Worm (Caenorhabditis elegans) whole organism, young adult: ENCODE results near the gene spe-51.

Experiments
- B0261.1 ChIP-seq: sonication (generic microtip); optimal IDR thresholded peaks from 2 replicates; lab custom pipeline; 2016; ENCODE audit warnings: mild to moderate bottlenecking, missing genetic modification characterization, moderate library complexity, missing compliant biosample characterization
- C06A6.2 ChIP-seq: fragments of 200-800 bp; sonication (Bioruptor generic); conservative IDR thresholded peaks from 2 replicates; pipeline ENCODE4 v1.3.6; 2022; ENCODE audit warnings: missing genetic modification characterization, missing compliant biosample characterization
- C17E4.6 ChIP-seq: fragments of 200-800 bp; sonication (Bioruptor generic); IDR thresholded peaks from 2 replicates; pipeline ENCODE4 v1.3.6; 2022; ENCODE audit warnings: missing genetic modification reagents, missing genetic modification characterization, missing compliant biosample characterization
- D2030.7 ChIP-seq: fragments of 200-800 bp; sonication (Bioruptor generic); IDR thresholded peaks from 2 replicates; pipeline ENCODE4 v1.3.6; 2022; ENCODE audit warnings: missing genetic modification reagents, missing genetic modification characterization, missing compliant biosample characterization
- F10E7.11 ChIP-seq: sonication (generic microtip); optimal IDR thresholded peaks from 2 replicates; lab custom pipeline; 2017; ENCODE audit warnings: mild to moderate bottlenecking, missing genetic modification characterization, moderate library complexity, missing compliant biosample characterization
- F22D6.2 ChIP-seq: sonication (generic microtip); optimal IDR thresholded peaks from 2 replicates; lab custom pipeline; 2016; ENCODE audit warnings: mild to moderate bottlenecking, missing genetic modification characterization, missing compliant biosample characterization
- F33H1.4 ChIP-seq: fragments of 200-800 bp; sonication (Bioruptor generic); IDR thresholded peaks from 2 replicates; pipeline ENCODE4 v1.3.6; 2022; ENCODE audit warnings: missing genetic modification reagents, missing genetic modification characterization, missing compliant biosample characterization
- F37B4.10 ChIP-seq: fragments of 200-800 bp; sonication (Bioruptor generic); IDR thresholded peaks from 2 replicates; pipeline ENCODE4 v1.3.6; 2022; ENCODE audit warnings: missing genetic modification characterization, missing compliant biosample characterization
- F57C9.4 ChIP-seq: sonication (generic microtip); optimal IDR thresholded peaks from 2 replicates; lab custom pipeline; 2017; ENCODE audit warnings: mild to moderate bottlenecking, missing genetic modification characterization, missing compliant biosample characterization
- K12H6.12 ChIP-seq: fragments of 200-800 bp; sonication (Bioruptor generic); optimal IDR thresholded peaks from 2 replicates; lab custom pipeline; 2018; ENCODE audit warnings: mild to moderate bottlenecking, missing genetic modification characterization, missing compliant biosample characterization
- T07F8.4 ChIP-seq: sonication (generic microtip); optimal IDR thresholded peaks from 2 replicates; lab custom pipeline; 2016; ENCODE audit warnings: mild to moderate bottlenecking, missing genetic modification characterization, moderate library complexity, missing compliant biosample characterization
- Y53F4B.3 ChIP-seq: fragments of 200-800 bp; sonication (Bioruptor generic); IDR thresholded peaks from 2 replicates; pipeline ENCODE4 v1.3.6; 2022; ENCODE audit warnings: missing genetic modification reagents, missing genetic modification characterization, missing compliant biosample characterization
- ZK185.1 ChIP-seq: sonication (generic microtip); optimal IDR thresholded peaks from 2 replicates; lab custom pipeline; 2016; ENCODE audit warnings: mild to moderate bottlenecking, missing genetic modification characterization, missing compliant biosample characterization; ENCODE audit not compliant: poor library complexity, severe bottlenecking
- atf-7 ChIP-seq: sonication (generic microtip); optimal IDR thresholded peaks from 2 replicates; lab custom pipeline; 2017; ENCODE audit warnings: mild to moderate bottlenecking, missing genetic modification characterization, missing compliant biosample characterization
- attf-5 ChIP-seq: fragments of 200-800 bp; sonication (Bioruptor generic); optimal IDR thresholded peaks from 2 replicates; lab custom pipeline; 2018; ENCODE audit warnings: mild to moderate bottlenecking, missing genetic modification characterization, missing compliant biosample characterization
- cebp-1 ChIP-seq, 2 experiments: fragments of 200-800 bp in 1 of 2; sonication (Bioruptor generic) in 1 of 2; sonication (generic microtip) in 1 of 2; IDR thresholded peaks in 1 of 2; optimal IDR thresholded peaks in 1 of 2; 2 replicates each; pipeline versions ENCODE4 v1.3.6 to Lab custom; 2017 to 2022; ENCODE audit warnings: missing compliant biosample characterization in 2 of 2, missing genetic modification characterization in 2 of 2, mild to moderate bottlenecking in 1 of 2, missing genetic modification reagents in 1 of 2, moderate library complexity in 1 of 2
- ceh-100 ChIP-seq: fragments of 200-800 bp; sonication (Bioruptor generic); IDR thresholded peaks from 2 replicates; pipeline ENCODE4 v1.3.6; 2022; ENCODE audit warnings: missing genetic modification reagents, missing genetic modification characterization, missing compliant biosample characterization
- dpl-1 ChIP-seq: fragments of 150-350 bp; optimal IDR thresholded peaks from 2 replicates; lab custom pipeline; 2014; ENCODE audit warnings: missing biosample characterization, missing genetic modification reagents, missing genetic modification characterization
- egrh-3 ChIP-seq: fragments of 200-800 bp; sonication (Bioruptor generic); IDR thresholded peaks from 2 replicates; pipeline ENCODE4 v1.3.6; 2022; ENCODE audit warnings: missing genetic modification reagents, missing genetic modification characterization, missing compliant biosample characterization
- ekl-4 ChIP-seq: fragments of 200-800 bp; sonication (Bioruptor generic); IDR thresholded peaks from 2 replicates; pipeline ENCODE4 v1.3.6; 2022; ENCODE audit warnings: missing genetic modification reagents, missing genetic modification characterization, missing compliant biosample characterization
- ets-4 ChIP-seq: fragments of 200-800 bp; sonication (Bioruptor generic); optimal IDR thresholded peaks from 2 replicates; lab custom pipeline; 2018; ENCODE audit warnings: mild to moderate bottlenecking, missing genetic modification characterization, missing compliant biosample characterization
- fkh-3 ChIP-seq: sonication (generic microtip); optimal IDR thresholded peaks from 2 replicates; lab custom pipeline; 2016; ENCODE audit warnings: mild to moderate bottlenecking, missing genetic modification characterization, missing compliant biosample characterization
- gei-17 ChIP-seq: fragments of 200-800 bp; sonication (Bioruptor generic); optimal IDR thresholded peaks from 2 replicates; lab custom pipeline; 2018; ENCODE audit warnings: mild to moderate bottlenecking, missing genetic modification characterization, missing compliant biosample characterization
- him-1 ChIP-seq: sonication (generic microtip); optimal IDR thresholded peaks from 2 replicates; lab custom pipeline; 2016; ENCODE audit warnings: missing genotype, missing genetic modification reagents, missing genetic modification characterization, missing compliant biosample characterization
- hlh-12 ChIP-seq: sonication (generic microtip); optimal IDR thresholded peaks from 2 replicates; lab custom pipeline; 2016; ENCODE audit warnings: missing genetic modification characterization, missing compliant biosample characterization
- hrde-1 ChIP-seq: sonication (generic microtip); optimal IDR thresholded peaks from 2 replicates; lab custom pipeline; 2016; ENCODE audit warnings: missing genetic modification characterization, mild to moderate bottlenecking, missing compliant biosample characterization, moderate library complexity, missing genotype, missing genetic modification reagents, borderline replicate concordance
- hsf-1 ChIP-seq: fragments of 200-800 bp; sonication (Bioruptor generic); IDR thresholded peaks from 2 replicates; pipeline ENCODE4 v1.3.6; 2022; ENCODE audit warnings: missing genetic modification reagents, missing genetic modification characterization, missing compliant biosample characterization
- let-526 ChIP-seq: fragments of 200-800 bp; sonication (Bioruptor generic); IDR thresholded peaks from 2 replicates; pipeline ENCODE4 v1.3.6; 2022; ENCODE audit warnings: missing genetic modification reagents, missing genetic modification characterization, missing compliant biosample characterization
- let-607 ChIP-seq, 2 experiments: fragments of 200-800 bp in 1 of 2; sonication (Bioruptor generic) in 1 of 2; sonication (generic microtip) in 1 of 2; optimal IDR thresholded peaks; 2 replicates each; lab custom pipeline; 2016 to 2018; ENCODE audit warnings: mild to moderate bottlenecking in 2 of 2, missing compliant biosample characterization in 2 of 2, missing genetic modification characterization in 2 of 2, moderate library complexity in 2 of 2, missing genotype in 1 of 2
- lin-54 ChIP-seq: fragments of 200-800 bp; sonication (Bioruptor generic); optimal IDR thresholded peaks from 2 replicates; lab custom pipeline; 2018; ENCODE audit warnings: mild to moderate bottlenecking, missing genetic modification characterization, missing compliant biosample characterization
- lir-1 ChIP-seq: fragments of 200-800 bp; sonication (Bioruptor generic); conservative IDR thresholded peaks from 2 replicates; pipeline ENCODE4 v1.3.6; 2022; ENCODE audit warnings: missing genetic modification reagents, missing genetic modification characterization, missing compliant biosample characterization
- madf-10 ChIP-seq: sonication (generic microtip); optimal IDR thresholded peaks from 2 replicates; lab custom pipeline; 2016; ENCODE audit warnings: mild to moderate bottlenecking, missing genetic modification characterization, missing compliant biosample characterization
- mcd-1 ChIP-seq: fragments of 200-800 bp; sonication (Bioruptor generic); IDR thresholded peaks from 2 replicates; pipeline ENCODE4 v1.3.6; 2022; ENCODE audit warnings: missing genetic modification reagents, missing genetic modification characterization, missing compliant biosample characterization
- mel-28 ChIP-seq: sonication (generic microtip); optimal IDR thresholded peaks from 2 replicates; lab custom pipeline; 2016; ENCODE audit warnings: borderline replicate concordance, mild to moderate bottlenecking, missing genetic modification characterization, missing compliant biosample characterization
- mxl-1 ChIP-seq: sonication (generic microtip); optimal IDR thresholded peaks from 2 replicates; lab custom pipeline; 2016; ENCODE audit warnings: missing genetic modification characterization, missing compliant biosample characterization
- nhr-120 ChIP-seq: fragments of 200-800 bp; sonication (Bioruptor generic); IDR thresholded peaks from 2 replicates; pipeline ENCODE4 v1.3.6; 2022; ENCODE audit warnings: missing genetic modification characterization, missing compliant biosample characterization
- nhr-179 ChIP-seq: sonication (generic microtip); optimal IDR thresholded peaks from 2 replicates; lab custom pipeline; 2016; ENCODE audit warnings: mild to moderate bottlenecking, missing genetic modification characterization, missing compliant biosample characterization
- nhr-80 ChIP-seq: sonication (generic microtip); optimal IDR thresholded peaks from 2 replicates; lab custom pipeline; 2016; ENCODE audit warnings: missing genetic modification characterization, missing compliant biosample characterization
- nhr-90 ChIP-seq: sonication (generic microtip); optimal IDR thresholded peaks from 2 replicates; lab custom pipeline; 2016; ENCODE audit warnings: missing genotype, mild to moderate bottlenecking, missing genetic modification characterization, missing compliant biosample characterization
- rcor-1 ChIP-seq: fragments of 200-800 bp; sonication (Bioruptor generic); IDR thresholded peaks from 2 replicates; pipeline ENCODE4 v1.3.6; 2022; ENCODE audit warnings: missing genetic modification reagents, missing genetic modification characterization, missing compliant biosample characterization
- repo-1 ChIP-seq: sonication (generic microtip); optimal IDR thresholded peaks from 2 replicates; lab custom pipeline; 2017; ENCODE audit warnings: mild to moderate bottlenecking, missing genetic modification characterization, missing compliant biosample characterization
- snpc-3.4 ChIP-seq: sonication (generic microtip); optimal IDR thresholded peaks from 2 replicates; lab custom pipeline; 2017; ENCODE audit warnings: missing genetic modification characterization, mild to moderate bottlenecking, missing compliant biosample characterization, antibody characterized with exemption, moderate library complexity, missing genotype, missing genetic modification reagents
- snpc-4 ChIP-seq, 5 experiments: fragments of 150-350 bp in 1 of 5; sonication (generic microtip) in 4 of 5; optimal IDR thresholded peaks; 2 replicates each; lab custom pipeline; 2014 to 2018; ENCODE audit warnings: missing genetic modification characterization in 5 of 5, missing biosample characterization in 3 of 5, antibody characterized with exemption in 2 of 5, mild to moderate bottlenecking in 2 of 5, missing compliant biosample characterization in 2 of 5, missing genotype in 2 of 5, moderate library complexity in 2 of 5, missing genetic modification reagents in 1 of 5
- somi-1 ChIP-seq: fragments of 200-800 bp; sonication (Bioruptor generic); optimal IDR thresholded peaks from 2 replicates; lab custom pipeline; 2018; ENCODE audit warnings: mild to moderate bottlenecking, missing genetic modification characterization, missing compliant biosample characterization
- sptf-2 ChIP-seq: fragments of 200-800 bp; sonication (Bioruptor generic); optimal IDR thresholded peaks from 2 replicates; lab custom pipeline; 2018; ENCODE audit warnings: mild to moderate bottlenecking, missing genetic modification characterization, missing compliant biosample characterization
- tbp1 ChIP-seq: fragments of 200-800 bp; sonication (Bioruptor generic); optimal IDR thresholded peaks from 2 replicates; lab custom pipeline; 2018; ENCODE audit warnings: mild to moderate bottlenecking, missing genetic modification characterization, missing compliant biosample characterization
- unc-130 ChIP-seq: sonication (generic microtip); optimal IDR thresholded peaks from 2 replicates; lab custom pipeline; 2016; ENCODE audit warnings: missing genetic modification reagents, missing genetic modification characterization, missing compliant biosample characterization
- ztf-26 ChIP-seq: sonication (generic microtip); optimal IDR thresholded peaks from 2 replicates; lab custom pipeline; 2017; ENCODE audit warnings: missing genetic modification characterization, missing compliant biosample characterization

The spe-51 gene

DNA sequence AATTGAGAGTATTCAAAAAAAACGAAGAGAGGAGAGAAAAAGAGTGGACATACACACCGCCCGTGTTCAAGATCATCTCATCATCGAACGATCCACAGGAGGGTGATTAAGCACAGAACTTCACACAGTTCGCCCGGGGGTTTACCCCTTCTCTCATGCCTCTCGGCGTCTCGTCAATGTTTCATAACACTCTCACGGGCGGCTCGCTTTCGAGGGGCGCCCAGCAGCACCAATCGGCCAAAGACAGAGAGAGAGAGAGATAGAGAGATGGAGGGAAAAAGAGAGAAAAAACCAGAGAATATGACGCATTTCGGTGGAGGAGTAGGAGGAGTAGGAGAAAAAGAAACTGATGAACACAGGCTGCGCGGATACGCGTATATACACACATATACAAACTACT is 12.6 kb downstream of the spe-51 start (continued):
- TF ChIP-seq let-607 (tag; optimal IDR thresholded peaks at IDR 0.05; lab: Kevin White, UChicago) (peak in 1 of 2 experiments; percentile 27), him-1 (tag; lab: Kevin White, UChicago) (no peak), unc-130 (GFP tag; lab: Kevin White, UChicago) (no peak), lin-54 (GFP tag; lab: Kevin White, UChicago) (peak; percentile 43), ets-4 (GFP tag; lab: Kevin White, UChicago) (peak; percentile 71), attf-5 (GFP tag; lab: Kevin White, UChicago) (peak; percentile 93), dpl-1 (no peak), F22D6.2 (no peak), atf-7 (no peak), ztf-26 (tag; lab: Kevin White, UChicago) (peak; percentile 15), hsf-1 (0 out of 2 replicates have a peak, but pooled peaks have one; percentile 15), C06A6.2 (no peak), fkh-3 (no peak), F33H1.4 (no peak), ZK185.1 (tag; lab: Kevin White, UChicago) (no peak), egrh-3 (GFP tag; lab: Robert Waterston, UW) (peak; percentile 50; the same call in 1 of the 2 replicates), sptf-2 (GFP tag; lab: Kevin White, UChicago) (peak; percentile 25), madf-10 (tag; lab: Kevin White, UChicago) (peak; percentile 19), K12H6.12 (tag; lab: Kevin White, UChicago) (peak; percentile 77), F10E7.11 (tag; lab: Kevin White, UChicago) (no peak), nhr-80 (tag; lab: Kevin White, UChicago) (peak; percentile 99), somi-1 (GFP tag; lab: Kevin White, UChicago) (no peak), F57C9.4 (tag; lab: Kevin White, UChicago) (no peak), nhr-90 (peak; percentile 51), ceh-100 (no peak), C17E4.6 (0 out of 2 replicates have a peak, but pooled peaks have one; percentile 19), rcor-1 (peak; percentile 58; the same call in 1 of the 2 replicates), D2030.7 (GFP tag; lab: Robert Waterston, UW) (no peak), snpc-4 (GFP tag; optimal IDR thresholded peaks at IDR 0.05; lab: Kevin White, UChicago) (no peak), snpc-4 (tag; optimal IDR thresholded peaks at IDR 0.05; lab: Kevin White, UChicago) (peak in 1 of 4 experiments; percentile 25), mel-28 (tag; lab: Kevin White, UChicago) (no peak), B0261.1 (tag; lab: Kevin White, UChicago) (no peak), nhr-179 (tag; lab: Kevin White, UChicago) (no peak), Y53F4B.3 (GFP tag; lab: Robert Waterston, UW) (no peak), cebp-1 (GFP tag; IDR thresholded peaks at IDR 0.05; lab: Robert Waterston, UW) (peak; percentile 82), cebp-1 (tag; optimal IDR thresholded peaks at IDR 0.05; lab: Kevin White, UChicago) (peak; percentile 96), gei-17 (GFP tag; lab: Kevin White, UChicago) (no peak), ekl-4 (GFP tag; lab: Robert Waterston, UW) (no peak), repo-1 (tag; lab: Kevin White, UChicago) (peak; percentile 21), hlh-12 (tag; lab: Kevin White, UChicago) (no peak), mcd-1 (GFP tag; lab: Robert Waterston, UW) (peak; percentile 65), snpc-3.4 (tag; lab: Kevin White, UChicago) (no peak), let-526 (0 out of 2 replicates have a peak, but pooled peaks have one; percentile 47), F37B4.10 (no peak), tbp1 (GFP tag; lab: Kevin White, UChicago) (peak; percentile 27), nhr-120 (no peak), lir-1 (no peak), T07F8.4 (tag; lab: Kevin White, UChicago) (no peak), hrde-1 (tag; lab: Kevin White, UChicago) (no peak), mxl-1 (tag; lab: Kevin White, UChicago) (no peak)
